Worm (Caenorhabditis elegans) whole organism, late embryonic: ENCODE measurements around the gene clec-181.

ENCODE experiments used
- K09A11.1 ChIP-seq: sonication (generic microtip); optimal IDR thresholded peaks from 2 replicates; lab custom pipeline; 2017; ENCODE audit warnings: antibody characterized with exemption, mild to moderate bottlenecking, missing genetic modification characterization, missing compliant biosample characterization; ENCODE audit not compliant: insufficient read depth
- ceh-19 ChIP-seq: fragments of 200-800 bp; sonication (Bioruptor generic); optimal IDR thresholded peaks from 2 replicates; lab custom pipeline; 2018; ENCODE audit warnings: mild to moderate bottlenecking, missing genetic modification characterization, missing compliant biosample characterization
- ceh-2 ChIP-seq: sonication (generic microtip); optimal IDR thresholded peaks from 2 replicates; lab custom pipeline; 2016; ENCODE audit warnings: missing genotype, missing genetic modification characterization, missing compliant biosample characterization
- ceh-30 ChIP-seq: fragments of 150-350 bp; optimal IDR thresholded peaks from 2 replicates; lab custom pipeline; 2014; ENCODE audit warnings: missing biosample characterization, missing genetic modification characterization
- ceh-34 ChIP-seq: sonication (generic microtip); optimal IDR thresholded peaks from 2 replicates; lab custom pipeline; 2016; ENCODE audit warnings: mild to moderate bottlenecking, missing genetic modification characterization, missing compliant biosample characterization
- ceh-6 ChIP-seq: fragments of 200-800 bp; sonication (Bioruptor generic); optimal IDR thresholded peaks from 2 replicates; lab custom pipeline; 2018; ENCODE audit warnings: mild to moderate bottlenecking, missing genetic modification characterization, missing compliant biosample characterization
- dmd-4 ChIP-seq: sonication (generic microtip); optimal IDR thresholded peaks from 2 replicates; lab custom pipeline; 2016; ENCODE audit warnings: borderline replicate concordance, missing genetic modification characterization, missing compliant biosample characterization
- hlh-6 ChIP-seq: sonication (generic microtip); optimal IDR thresholded peaks from 2 replicates; lab custom pipeline; 2016; ENCODE audit warnings: missing genotype, missing genetic modification characterization, missing compliant biosample characterization
- nhr-11 ChIP-seq: fragments of 150-350 bp; optimal IDR thresholded peaks from 2 replicates; lab custom pipeline; 2014; ENCODE audit warnings: missing biosample characterization, missing genetic modification characterization
- pat-9 ChIP-seq: fragments of 200-800 bp; sonication (Bioruptor generic); optimal IDR thresholded peaks from 2 replicates; lab custom pipeline; 2018; ENCODE audit warnings: mild to moderate bottlenecking, missing genetic modification characterization, moderate library complexity, missing compliant biosample characterization
- pros-1 ChIP-seq: fragments of 150-350 bp; optimal IDR thresholded peaks from 2 replicates; lab custom pipeline; 2014; ENCODE audit warnings: missing biosample characterization, missing genetic modification reagents, missing genetic modification characterization
- sox-4 ChIP-seq: sonication (generic microtip); optimal IDR thresholded peaks from 2 replicates; lab custom pipeline; 2017; ENCODE audit warnings: mild to moderate bottlenecking, missing genetic modification characterization, inconsistent platforms, missing compliant biosample characterization
- unc-3 ChIP-seq, 2 experiments: fragments of 200-800 bp in 1 of 2; sonication (Bioruptor generic) in 1 of 2; sonication (generic microtip) in 1 of 2; conservative IDR thresholded peaks in 1 of 2; optimal IDR thresholded peaks in 1 of 2; 2 replicates each; pipeline versions ENCODE4 v1.3.6 to Lab custom; 2016 to 2022; ENCODE audit warnings: missing compliant biosample characterization in 2 of 2, missing genetic modification characterization in 2 of 2, missing genetic modification reagents in 1 of 2
- unc-86 ChIP-seq: sonication (generic microtip); optimal IDR thresholded peaks from 2 replicates; lab custom pipeline; 2016; ENCODE audit warnings: missing genetic modification characterization, missing compliant biosample characterization
- zip-5 ChIP-seq: sonication (generic microtip); optimal IDR thresholded peaks from 2 replicates; lab custom pipeline; 2016; ENCODE audit warnings: missing genetic modification characterization, missing compliant biosample characterization

clec-181 gene

ce11 chrIV:8631033-8631432 lies 35.2 kb downstream of the clec-181 start, which contains the start of gene dgk-4 (continued):
- TF ChIP-seq ceh-2 (tag; lab: Kevin White, UChicago) (no peak), pros-1 (no peak)

ce11 chrIV:8638761-8639160 lies 42.9 kb downstream of the clec-181 start, which contains the start of gene F42A9.9:
Gene F42A9.9, minus strand, starts transcription at chrIV:8638861.
- TF ChIP-seq sox-4 (no peak), dmd-4 (no peak), ceh-34 (tag; lab: Kevin White, UChicago) (no peak)

ce11 chrIV:8644432-8644831 lies 48.6 kb downstream of the clec-181 start, which contains the start of gene C49C8.3:
Gene C49C8.3, plus strand, starts transcription at chrIV:8644732.
- TF ChIP-seq hlh-6 (tag; lab: Kevin White, UChicago) = no peak
- TF ChIP-seq ceh-19 = no peak
- no peak for TF ChIP-seq ceh-30 (tag; lab: Kevin White, UChicago)
- TF ChIP-seq pat-9 (tag; lab: Kevin White, UChicago) = no peak
- TF ChIP-seq K09A11.1 (tag; lab: Kevin White, UChicago) = no peak
- no peak for TF ChIP-seq pros-1
- no peak for TF ChIP-seq ceh-6 (GFP tag; lab: Kevin White, UChicago)
- no peak for TF ChIP-seq nhr-11 (tag; lab: Kevin White, UChicago)
- no peak for TF ChIP-seq unc-3 (GFP tag; conservative IDR thresholded peaks at IDR 0.05; lab: Robert Waterston, UW)
- no peak for TF ChIP-seq unc-3 (tag; optimal IDR thresholded peaks at IDR 0.05; lab: Kevin White, UChicago)
- no peak for TF ChIP-seq zip-5
- no peak for TF ChIP-seq unc-86 (tag; lab: Kevin White, UChicago)
